Worm (Caenorhabditis elegans): ENCODE results near the gene bre-1.

The bre-1 gene

ce11 chrIV:8986761-8987316, at the start of gene bre-1:
TSS of gene bre-1 (plus strand) at chrIV:8987266.
- TF ChIP-seq ceh-36 (tag; optimal IDR thresholded peaks at IDR 0.05) (no peak), aly-1 (tag; optimal IDR thresholded peaks at IDR 0.05) (no peak), hnd-1 (tag; optimal IDR thresholded peaks at IDR 0.05) (no peak), B0310.2 (tag; optimal IDR thresholded peaks at IDR 0.05) (no peak), hmbx-1 (tag; optimal IDR thresholded peaks at IDR 0.05) (no peak), tbx-11 (GFP tag; IDR thresholded peaks at IDR 0.05) (no peak), tbx-37 (GFP tag; conservative IDR thresholded peaks at IDR 0.05) (no peak), tra-4 (tag; optimal IDR thresholded peaks at IDR 0.05) (no peak), hmg-4 (GFP tag; optimal IDR thresholded peaks at IDR 0.05) (no peak), pes-1 (GFP tag; IDR thresholded peaks at IDR 0.05) (no peak), F13C5.2 (tag; optimal IDR thresholded peaks at IDR 0.05) (no peak), scrt-1 (GFP tag; IDR thresholded peaks at IDR 0.05) (no peak), flt-1 (GFP tag; IDR thresholded peaks at IDR 0.05) (no peak), ama-1 (optimal IDR thresholded peaks at IDR 0.05) (no peak)

DNA sequence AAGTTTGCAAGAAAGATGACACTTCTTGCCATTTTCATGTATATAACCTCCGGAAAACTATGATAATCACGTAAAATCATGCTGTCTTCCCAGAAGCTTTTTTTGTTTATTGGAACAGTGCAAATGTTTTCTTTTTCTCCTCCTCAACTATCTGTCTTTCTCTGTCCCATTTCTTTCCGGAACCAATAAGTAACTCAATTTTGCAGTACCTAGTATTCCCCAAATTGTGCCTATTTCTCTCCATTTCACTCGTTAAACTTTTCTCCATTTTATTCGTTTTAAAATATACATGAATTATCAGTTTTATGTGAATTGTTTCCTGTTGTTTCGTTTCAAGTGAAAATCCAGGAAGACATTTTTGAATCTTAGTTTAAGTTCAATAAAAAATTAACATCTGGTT, 43.6 kb upstream of the bre-1 start:
- TF ChIP-seq hmg-4 (GFP tag; optimal IDR thresholded peaks at IDR 0.05) (no peak), aly-1 (tag; optimal IDR thresholded peaks at IDR 0.05) (no peak), tra-4 (tag; optimal IDR thresholded peaks at IDR 0.05) (no peak), tbx-11 (GFP tag; IDR thresholded peaks at IDR 0.05) (no peak), tbx-37 (GFP tag; conservative IDR thresholded peaks at IDR 0.05) (no peak), pes-1 (GFP tag; IDR thresholded peaks at IDR 0.05) (no peak), sea-1 (GFP tag; conservative IDR thresholded peaks at IDR 0.05) (no peak), F13C5.2 (tag; optimal IDR thresholded peaks at IDR 0.05) (no peak), flt-1 (GFP tag; IDR thresholded peaks at IDR 0.05) (no peak), hnd-1 (tag; optimal IDR thresholded peaks at IDR 0.05) (no peak)

ce11 chrIV:8947146-8947545, 39.9 kb upstream of the bre-1 start:
- TF ChIP-seq F13C5.2 (tag; optimal IDR thresholded peaks at IDR 0.05) (no peak), aly-1 (tag; optimal IDR thresholded peaks at IDR 0.05) (no peak), hmg-4 (GFP tag; optimal IDR thresholded peaks at IDR 0.05) (no peak), tbx-37 (GFP tag; conservative IDR thresholded peaks at IDR 0.05) (no peak), pes-1 (GFP tag; IDR thresholded peaks at IDR 0.05) (no peak), tra-4 (tag; optimal IDR thresholded peaks at IDR 0.05) (no peak), scrt-1 (GFP tag; IDR thresholded peaks at IDR 0.05) (no peak), tbx-11 (GFP tag; IDR thresholded peaks at IDR 0.05) (no peak), ceh-36 (tag; optimal IDR thresholded peaks at IDR 0.05) (no peak), B0310.2 (tag; optimal IDR thresholded peaks at IDR 0.05) (no peak), hmbx-1 (tag; optimal IDR thresholded peaks at IDR 0.05) (no peak), sea-1 (GFP tag; conservative IDR thresholded peaks at IDR 0.05) (no peak), ets-7 (tag; optimal IDR thresholded peaks at IDR 0.05) (no peak), flt-1 (GFP tag; IDR thresholded peaks at IDR 0.05) (no peak), ama-1 (optimal IDR thresholded peaks at IDR 0.05) (no peak), ceh-13 (GFP tag; optimal IDR thresholded peaks at IDR 0.05) (no peak), hnd-1 (tag; optimal IDR thresholded peaks at IDR 0.05) (no peak)

DNA sequence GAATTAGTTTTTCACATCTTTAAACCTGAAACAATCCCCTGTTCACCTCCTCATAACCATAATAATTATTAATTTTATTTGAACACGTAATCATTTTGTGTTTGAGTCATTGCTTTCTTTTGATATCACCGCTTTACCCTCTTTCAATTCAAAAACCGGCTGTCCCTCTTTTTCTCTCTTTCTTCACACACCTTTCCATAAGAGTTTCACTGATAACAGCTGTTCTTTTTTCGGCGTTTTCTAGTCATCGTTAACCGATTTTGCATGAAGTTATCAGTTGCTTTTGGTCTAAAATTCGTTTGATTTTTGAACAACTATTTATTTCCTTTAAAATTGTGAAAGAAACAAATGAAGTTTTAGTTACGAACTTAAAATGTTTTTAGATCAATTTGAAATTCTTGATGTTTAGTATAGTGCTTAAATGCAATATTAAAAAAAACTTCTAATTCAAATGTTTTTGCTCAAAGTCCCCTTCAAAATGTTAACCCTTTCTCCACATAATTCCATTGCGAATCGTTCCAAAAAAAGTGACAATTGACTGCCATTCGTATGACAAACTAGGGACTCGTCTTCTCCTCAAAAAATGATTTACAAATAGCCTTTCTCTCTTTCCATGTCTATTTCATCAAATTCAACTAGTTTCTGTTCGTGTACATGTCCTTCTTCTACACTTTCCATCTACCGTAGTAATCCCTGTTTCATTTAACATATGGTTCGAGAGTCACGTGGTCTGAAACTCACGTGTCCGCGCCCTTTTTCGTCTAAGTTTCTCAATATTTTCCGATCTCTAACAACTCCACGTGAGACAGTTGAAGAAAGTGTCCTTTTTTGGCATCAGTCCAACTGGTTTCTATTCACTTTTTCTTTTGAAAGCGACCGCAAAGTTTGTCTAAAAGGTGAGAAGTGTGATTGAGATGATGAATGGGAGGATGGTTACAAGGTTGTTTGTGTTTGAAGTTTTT, 37.7 kb upstream of the bre-1 start:
- no peak for TF ChIP-seq tra-4 (tag; optimal IDR thresholded peaks at IDR 0.05)
- no peak for TF ChIP-seq flt-1 (GFP tag; IDR thresholded peaks at IDR 0.05)
- TF ChIP-seq tbx-37 (GFP tag; conservative IDR thresholded peaks at IDR 0.05): no peak
- TF ChIP-seq F13C5.2 (tag; optimal IDR thresholded peaks at IDR 0.05): no peak
- TF ChIP-seq hmg-4 (GFP tag; optimal IDR thresholded peaks at IDR 0.05): no peak
- TF ChIP-seq sea-1 (GFP tag; conservative IDR thresholded peaks at IDR 0.05): no peak
- TF ChIP-seq ceh-13 (GFP tag; optimal IDR thresholded peaks at IDR 0.05): no peak
- no peak for TF ChIP-seq hmbx-1 (tag; optimal IDR thresholded peaks at IDR 0.05)
- no peak for TF ChIP-seq scrt-1 (GFP tag; IDR thresholded peaks at IDR 0.05)
- TF ChIP-seq pes-1 (GFP tag; IDR thresholded peaks at IDR 0.05): no peak
- no peak for TF ChIP-seq ama-1 (optimal IDR thresholded peaks at IDR 0.05)
- TF ChIP-seq B0310.2 (tag; optimal IDR thresholded peaks at IDR 0.05): no peak
- TF ChIP-seq aly-1 (tag; optimal IDR thresholded peaks at IDR 0.05): no peak
- TF ChIP-seq tbx-11 (GFP tag; IDR thresholded peaks at IDR 0.05): no peak
- TF ChIP-seq hnd-1 (tag; optimal IDR thresholded peaks at IDR 0.05): no peak

- TF ChIP-seq tbx-11 (GFP tag; IDR thresholded peaks at IDR 0.05) (no peak), F13C5.2 (tag; optimal IDR thresholded peaks at IDR 0.05) (no peak), sea-1 (GFP tag; conservative IDR thresholded peaks at IDR 0.05) (no peak), hmbx-1 (tag; optimal IDR thresholded peaks at IDR 0.05) (no peak), tra-4 (tag; optimal IDR thresholded peaks at IDR 0.05) (no peak), tbx-37 (GFP tag; conservative IDR thresholded peaks at IDR 0.05) (no peak), ama-1 (optimal IDR thresholded peaks at IDR 0.05) (no peak), ceh-13 (GFP tag; optimal IDR thresholded peaks at IDR 0.05) (no peak), ceh-36 (tag; optimal IDR thresholded peaks at IDR 0.05) (no peak), hnd-1 (tag; optimal IDR thresholded peaks at IDR 0.05) (no peak), B0310.2 (tag; optimal IDR thresholded peaks at IDR 0.05) (no peak), ets-7 (tag; optimal IDR thresholded peaks at IDR 0.05) (no peak), pes-1 (GFP tag; IDR thresholded peaks at IDR 0.05) (no peak), scrt-1 (GFP tag; IDR thresholded peaks at IDR 0.05) (no peak), flt-1 (GFP tag; IDR thresholded peaks at IDR 0.05) (no peak), aly-1 (tag; optimal IDR thresholded peaks at IDR 0.05) (no peak)
Measured at ce11 chrIV:8951953-8952567, 35.0 kb upstream of the bre-1 start.

DNA sequence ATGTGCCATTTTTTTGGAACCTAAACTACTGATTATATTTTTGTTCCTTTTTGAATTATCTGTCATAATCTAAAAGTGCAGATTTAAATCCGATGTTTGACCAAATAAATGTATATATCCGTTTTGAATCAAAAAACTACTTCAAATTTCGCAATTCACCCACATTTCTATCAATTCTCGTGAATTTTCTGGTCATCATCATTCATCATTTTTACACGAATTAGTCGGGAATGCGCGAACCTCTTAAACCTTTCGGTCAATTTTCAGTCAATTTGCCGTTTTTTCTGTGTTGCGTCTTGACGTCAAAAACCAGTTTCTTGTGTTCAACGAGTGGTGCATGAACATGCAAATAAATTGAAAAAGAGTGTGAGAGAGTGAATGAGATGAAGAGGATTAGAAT, 32.9 kb upstream of the bre-1 start:
- TF ChIP-seq scrt-1 (GFP tag; IDR thresholded peaks at IDR 0.05): no peak
- TF ChIP-seq sea-1 (GFP tag; conservative IDR thresholded peaks at IDR 0.05): no peak
- TF ChIP-seq tra-4 (tag; optimal IDR thresholded peaks at IDR 0.05): no peak

All from whole organism, early embryonic.